Fruit fly (Drosophila melanogaster) whole organism, embryonic: ENCODE measurements around the gene CG31189.

ENCODE experiments used
- CG1024 ChIP-seq: fragments of 200-800 bp; sonication (Bioruptor generic); IDR thresholded peaks from 2 replicates; pipeline ENCODE4 v1.3.6; 2022; ENCODE audit warnings: missing biosample characterization, missing genetic modification characterization
- CG11504 ChIP-seq: fragments of 200-800 bp; sonication (Bioruptor generic); optimal IDR thresholded peaks from 3 replicates; lab custom pipeline; 2019; ENCODE audit warnings: missing biosample characterization, mild to moderate bottlenecking, missing genetic modification characterization, moderate library complexity
- CG12942 ChIP-seq: fragments of 200-800 bp; sonication (Bioruptor generic); optimal IDR thresholded peaks from 3 replicates; lab custom pipeline; 2016; ENCODE audit warnings: missing biosample characterization, missing genetic modification characterization
- CG13123 ChIP-seq: fragments of 200-800 bp; sonication (Bioruptor generic); optimal IDR thresholded peaks from 2 replicates; lab custom pipeline; 2016; ENCODE audit warnings: missing biosample characterization, missing genetic modification characterization
- CG14014 ChIP-seq: fragments of 200-800 bp; sonication (Bioruptor generic); IDR thresholded peaks from 2 replicates; pipeline ENCODE4 v1.3.6; 2022; ENCODE audit warnings: missing biosample characterization, missing genetic modification characterization
- CG14860 ChIP-seq: fragments of 200-800 bp; sonication (Bioruptor generic); IDR thresholded peaks from 3 replicates; pipeline ENCODE4 v1.3.6; 2022; ENCODE audit warnings: missing biosample characterization, missing genetic modification characterization; ENCODE audit not compliant: partially characterized antibody
- CG15011 ChIP-seq: fragments of 200-800 bp; sonication (Bioruptor generic); optimal IDR thresholded peaks from 3 replicates; lab custom pipeline; 2018; ENCODE audit warnings: missing biosample characterization, mild to moderate bottlenecking, missing genetic modification characterization
- CG15601 ChIP-seq: fragments of 200-800 bp; sonication (Bioruptor generic); optimal IDR thresholded peaks from 3 replicates; lab custom pipeline; 2019; ENCODE audit warnings: missing biosample characterization, mild to moderate bottlenecking, missing genetic modification characterization, moderate library complexity
- CG1602 ChIP-seq: fragments of 200-800 bp; sonication (Bioruptor generic); optimal IDR thresholded peaks from 3 replicates; lab custom pipeline; 2016; ENCODE audit warnings: missing biosample characterization, missing genetic modification characterization
- CG2889 ChIP-seq: fragments of 200-800 bp; sonication (Bioruptor generic); IDR thresholded peaks from 3 replicates; pipeline ENCODE4 v1.3.6; 2022; ENCODE audit warnings: missing biosample characterization, missing genetic modification characterization
- CG32767 ChIP-seq: fragments of 200-800 bp; sonication (Bioruptor generic); IDR thresholded peaks from 2 replicates; pipeline ENCODE4 v1.3.6; 2022; ENCODE audit warnings: missing biosample characterization, missing genetic modification characterization
- CG33557 ChIP-seq: fragments of 200-800 bp; sonication (Bioruptor generic); optimal IDR thresholded peaks from 2 replicates; lab custom pipeline; 2019; ENCODE audit warnings: missing biosample characterization, mild to moderate bottlenecking, missing genetic modification characterization, moderate library complexity
- CG4328 ChIP-seq: fragments of 200-800 bp; sonication (Bioruptor generic); optimal IDR thresholded peaks from 3 replicates; lab custom pipeline; 2017; ENCODE audit warnings: missing biosample characterization, missing genetic modification reagents, missing genetic modification characterization
- CG8388 ChIP-seq: fragments of 200-800 bp; sonication (Bioruptor generic); optimal IDR thresholded peaks from 2 replicates; lab custom pipeline; 2019; ENCODE audit warnings: missing biosample characterization, mild to moderate bottlenecking, missing genetic modification characterization, moderate library complexity
- CG8478 ChIP-seq: fragments of >200 bp; optimal IDR thresholded peaks from 2 replicates; lab custom pipeline; 2018
- Chrac-16 ChIP-seq: fragments of 200-800 bp; sonication (Bioruptor generic); optimal IDR thresholded peaks from 3 replicates; lab custom pipeline; 2016; ENCODE audit warnings: missing biosample characterization, missing genetic modification characterization
- Dek ChIP-seq: fragments of 200-800 bp; sonication (Bioruptor generic); optimal IDR thresholded peaks from 3 replicates; lab custom pipeline; 2019; ENCODE audit warnings: missing biosample characterization, mild to moderate bottlenecking, missing genetic modification characterization, moderate library complexity
- Dll ChIP-seq: fragments of 200-800 bp; sonication (Bioruptor generic); IDR thresholded peaks from 4 replicates; pipeline ENCODE4 v1.3.6; 2022; ENCODE audit warnings: missing biosample characterization, missing genetic modification characterization; ENCODE audit not compliant: partially characterized antibody
- GATAe ChIP-seq: fragments of 200-800 bp; sonication (Bioruptor generic); conservative IDR thresholded peaks from 2 replicates; pipeline ENCODE4 v1.3.6; 2022; ENCODE audit warnings: missing biosample characterization, missing genetic modification characterization
- Lim3 ChIP-seq: fragments of 200-800 bp; sonication (Bioruptor generic); IDR thresholded peaks from 2 replicates; pipeline ENCODE4 v1.3.6; 2022; ENCODE audit warnings: missing biosample characterization, missing genetic modification characterization
- MESR4 ChIP-seq: fragments of 200-800 bp; sonication (Bioruptor generic); optimal IDR thresholded peaks from 2 replicates; lab custom pipeline; 2018; ENCODE audit warnings: missing biosample characterization, mild to moderate bottlenecking, missing genetic modification characterization, moderate library complexity
- Nf-YA ChIP-seq: fragments of 200-800 bp; sonication (Bioruptor generic); IDR thresholded peaks from 2 replicates; pipeline ENCODE4 v1.3.6; 2022; ENCODE audit warnings: missing biosample characterization, missing genetic modification characterization
- Oaz ChIP-seq: fragments of 200-800 bp; sonication (Bioruptor generic); IDR thresholded peaks from 2 replicates; pipeline ENCODE4 v1.3.6; 2022; ENCODE audit warnings: missing biosample characterization, missing genetic modification characterization
- Oli ChIP-seq: fragments of 200-800 bp; sonication (Bioruptor generic); optimal IDR thresholded peaks from 2 replicates; lab custom pipeline; 2018; ENCODE audit warnings: missing biosample characterization, mild to moderate bottlenecking, missing genetic modification characterization, moderate library complexity
- Opbp ChIP-seq: fragments of 200-800 bp; sonication (Bioruptor generic); IDR thresholded peaks from 3 replicates; pipeline ENCODE4 v1.3.6; 2022; ENCODE audit warnings: missing biosample characterization, missing genetic modification characterization; ENCODE audit not compliant: partially characterized antibody
- Ssrp ChIP-seq: fragments of 200-800 bp; sonication (Bioruptor generic); optimal IDR thresholded peaks from 2 replicates; lab custom pipeline; 2018; ENCODE audit warnings: missing biosample characterization, mild to moderate bottlenecking, missing genetic modification characterization, moderate library complexity
- Stat92E ChIP-seq, 3 experiments: fragments of >200 bp in 2 of 3; fragments of 200-800 bp in 1 of 3; sonication (Bioruptor generic) in 1 of 3; optimal IDR thresholded peaks; 2 replicates each; lab custom pipeline; 2017 to 2019; ENCODE audit warnings: missing biosample characterization in 3 of 3, missing genetic modification characterization in 3 of 3, mild to moderate bottlenecking in 1 of 3, moderate library complexity in 1 of 3
- TFAM ChIP-seq: fragments of 200-800 bp; sonication (Bioruptor generic); optimal IDR thresholded peaks from 2 replicates; lab custom pipeline; 2017; ENCODE audit warnings: missing biosample characterization, missing genetic modification characterization, inconsistent platforms
- ash1 ChIP-seq: fragments of 200-800 bp; sonication (Bioruptor generic); optimal IDR thresholded peaks from 2 replicates; lab custom pipeline; 2018; ENCODE audit warnings: missing biosample characterization, mild to moderate bottlenecking, missing genetic modification characterization
- bbx ChIP-seq: fragments of 200-800 bp; sonication (Bioruptor generic); IDR thresholded peaks from 2 replicates; pipeline ENCODE4 v1.3.6; 2022; ENCODE audit warnings: missing biosample characterization, missing genetic modification characterization; ENCODE audit not compliant: partially characterized antibody
- bowl ChIP-seq: fragments of 200-800 bp; sonication (Bioruptor generic); IDR thresholded peaks from 2 replicates; pipeline ENCODE4 v1.3.6; 2022; ENCODE audit warnings: missing biosample characterization, missing genetic modification characterization
- chif ChIP-seq, 2 experiments: fragments of 200-800 bp; sonication (Bioruptor generic); optimal IDR thresholded peaks; 3 replicates each; lab custom pipeline; 2016; ENCODE audit warnings: missing biosample characterization in 2 of 2, missing genetic modification characterization in 2 of 2
- chn ChIP-seq: fragments of 200-800 bp; sonication (Bioruptor generic); optimal IDR thresholded peaks from 2 replicates; lab custom pipeline; 2016; ENCODE audit warnings: missing biosample characterization, missing genetic modification characterization
- croc ChIP-seq: fragments of 200-800 bp; sonication (Bioruptor generic); conservative IDR thresholded peaks from 3 replicates; pipeline ENCODE4 v1.3.6; 2022; ENCODE audit warnings: missing biosample characterization, missing genetic modification characterization
- crol ChIP-seq: fragments of 200-800 bp; sonication (Bioruptor generic); IDR thresholded peaks from 2 replicates; pipeline ENCODE4 v1.3.6; 2022; ENCODE audit warnings: missing biosample characterization, missing genetic modification characterization
- dm ChIP-seq: fragments of 200-800 bp; sonication (Bioruptor generic); optimal IDR thresholded peaks from 3 replicates; lab custom pipeline; 2016; ENCODE audit warnings: missing biosample characterization, missing genetic modification characterization
- dmrt11E ChIP-seq: fragments of 200-800 bp; sonication (Bioruptor generic); optimal IDR thresholded peaks from 3 replicates; lab custom pipeline; 2018; ENCODE audit warnings: missing biosample characterization, mild to moderate bottlenecking, missing genetic modification characterization, moderate library complexity
- dpn ChIP-seq, 2 experiments: fragments of 200-800 bp; sonication (Bioruptor generic); optimal IDR thresholded peaks; 3 replicates each; lab custom pipeline; 2016; ENCODE audit warnings: missing biosample characterization in 2 of 2, missing genetic modification characterization in 2 of 2
- ems ChIP-seq: fragments of 200-800 bp; sonication (Bioruptor generic); optimal IDR thresholded peaks from 3 replicates; lab custom pipeline; 2016; ENCODE audit warnings: missing biosample characterization, missing genetic modification characterization
- ind ChIP-seq: fragments of 200-800 bp; sonication (Bioruptor generic); optimal IDR thresholded peaks from 3 replicates; lab custom pipeline; 2016; ENCODE audit warnings: missing biosample characterization, missing genetic modification characterization
- kni ChIP-seq: fragments of 200-800 bp; sonication (Bioruptor generic); optimal IDR thresholded peaks from 3 replicates; lab custom pipeline; 2017; ENCODE audit warnings: mild to moderate bottlenecking, missing biosample characterization, missing genetic modification reagents, missing genetic modification characterization
- nau ChIP-seq: fragments of 200-800 bp; sonication (Bioruptor generic); optimal IDR thresholded peaks from 3 replicates; lab custom pipeline; 2017; ENCODE audit warnings: missing biosample characterization, mild to moderate bottlenecking, missing genetic modification characterization, missing genetic modification reagents
- pros ChIP-seq: fragments of 200-800 bp; sonication (Bioruptor generic); optimal IDR thresholded peaks from 3 replicates; lab custom pipeline; 2019; ENCODE audit warnings: missing biosample characterization, mild to moderate bottlenecking, missing genetic modification characterization, moderate library complexity
- ro ChIP-seq: fragments of 200-800 bp; sonication (Bioruptor generic); IDR thresholded peaks from 2 replicates; pipeline ENCODE4 v1.3.6; 2022; ENCODE audit warnings: missing biosample characterization, missing genetic modification characterization
- sima ChIP-seq: fragments of 200-800 bp; sonication (Bioruptor generic); optimal IDR thresholded peaks from 2 replicates; lab custom pipeline; 2016; ENCODE audit warnings: missing biosample characterization, missing genetic modification characterization
- ssp ChIP-seq: fragments of 200-800 bp; sonication (Bioruptor generic); IDR thresholded peaks from 2 replicates; pipeline ENCODE4 v1.3.6; 2022; ENCODE audit warnings: missing biosample characterization, missing genetic modification characterization
- tap ChIP-seq: fragments of 200-800 bp; optimal IDR thresholded peaks from 3 replicates; lab custom pipeline; 2019; ENCODE audit warnings: missing biosample characterization, mild to moderate bottlenecking, missing genetic modification characterization, moderate library complexity
- unpg ChIP-seq: fragments of 200-800 bp; sonication (Bioruptor generic); optimal IDR thresholded peaks from 3 replicates; lab custom pipeline; 2018; ENCODE audit warnings: missing biosample characterization, mild to moderate bottlenecking, missing genetic modification characterization, moderate library complexity
- yki ChIP-seq: fragments of >200 bp; optimal IDR thresholded peaks from 3 replicates; lab custom pipeline; 2018
- zfh1 ChIP-seq: fragments of 200-800 bp; sonication (Bioruptor generic); IDR thresholded peaks from 3 replicates; pipeline ENCODE4 v1.3.6; 2022; ENCODE audit warnings: missing biosample characterization, missing genetic modification characterization

CG31189 gene

dm6 chr3R:21064000-21064924 is 18.6 kb upstream of the CG31189 start, which contains the start of gene Cortactin (continued):
- TF ChIP-seq CG4328 (GFP tag; lab: Kevin White, UChicago), result no peak
- no peak for TF ChIP-seq CG2889 (GFP tag; lab: Robert Waterston, UW)
- no peak for TF ChIP-seq Nf-YA (GFP tag; lab: Robert Waterston, UW)
- TF ChIP-seq dpn (GFP tag; optimal IDR thresholded peaks at IDR 0.05; lab: Kevin White, UChicago), result peak in 1 of 2 experiments; percentile 1
- TF ChIP-seq ash1 (GFP tag; lab: Kevin White, UChicago), result no peak
- TF ChIP-seq Chrac-16 (GFP tag; lab: Kevin White, UChicago), result no peak
- peak; percentile 1 for TF ChIP-seq Dek (tag; lab: Kevin White, UChicago)
- no peak for TF ChIP-seq nau (GFP tag; lab: Kevin White, UChicago)
- TF ChIP-seq chif (GFP tag; optimal IDR thresholded peaks at IDR 0.05; lab: Kevin White, UChicago), result no peak
- TF ChIP-seq Stat92E (GFP tag; optimal IDR thresholded peaks at IDR 0.05; lab: Kevin White, UChicago), result no peak
- TF ChIP-seq yki, result no peak
- peak; percentile 92 for TF ChIP-seq Opbp (GFP tag; lab: Robert Waterston, UW)
- TF ChIP-seq unpg (GFP tag; lab: Kevin White, UChicago), result no peak
- TF ChIP-seq CG12942, result no peak
- TF ChIP-seq Dll (GFP tag; lab: Robert Waterston, UW), result peak; percentile 96
- no peak for TF ChIP-seq dm
- TF ChIP-seq sima (GFP tag; lab: Kevin White, UChicago), result no peak
- TF ChIP-seq MESR4 (GFP tag; lab: Kevin White, UChicago), result peak; percentile 90
- no peak for TF ChIP-seq CG14014 (GFP tag; lab: Robert Waterston, UW)
- no peak for TF ChIP-seq CG33557 (GFP tag; lab: Kevin White, UChicago)
- TF ChIP-seq zfh1 (GFP tag; lab: Robert Waterston, UW), result no peak
- no peak for TF ChIP-seq chn (GFP tag; lab: Kevin White, UChicago)
- TF ChIP-seq ro (GFP tag; lab: Robert Waterston, UW), result no peak
- TF ChIP-seq ssp (GFP tag; lab: Robert Waterston, UW), result no peak
- TF ChIP-seq ems (GFP tag; lab: Kevin White, UChicago), result no peak
- TF ChIP-seq CG15601, result no peak
- TF ChIP-seq CG14860 (GFP tag; lab: Robert Waterston, UW), result peak; percentile 86
- no peak for TF ChIP-seq pros (GFP tag; lab: Kevin White, UChicago)
- TF ChIP-seq TFAM (GFP tag; lab: Kevin White, UChicago), result no peak
- no peak for TF ChIP-seq tap (tag; lab: Kevin White, UChicago)
- no peak for TF ChIP-seq dmrt11E (tag; lab: Kevin White, UChicago)
- no peak for TF ChIP-seq CG1024
- no peak for TF ChIP-seq bowl (GFP tag; lab: Robert Waterston, UW)
- TF ChIP-seq croc (GFP tag; lab: Robert Waterston, UW), result no peak
- TF ChIP-seq CG15011 (GFP tag; lab: Kevin White, UChicago), result no peak
- no peak for TF ChIP-seq CG1602 (GFP tag; lab: Kevin White, UChicago)
- no peak for TF ChIP-seq CG11504 (tag; lab: Kevin White, UChicago)
- TF ChIP-seq kni (GFP tag; lab: Kevin White, UChicago), result peak; percentile 77
- peak; percentile 93 for TF ChIP-seq bbx (GFP tag; lab: Robert Waterston, UW)
- TF ChIP-seq Oaz (GFP tag; lab: Robert Waterston, UW), result no peak
- TF ChIP-seq GATAe (GFP tag; lab: Robert Waterston, UW), result 0 out of 2 replicates have a peak, but pooled peaks have one; percentile 11
- no peak for TF ChIP-seq Lim3
- no peak for TF ChIP-seq CG32767 (GFP tag; lab: Robert Waterston, UW)
- no peak for TF ChIP-seq ind (GFP tag; lab: Kevin White, UChicago)
- no peak for TF ChIP-seq CG8478 (lab: Kevin White, UChicago)
- TF ChIP-seq crol (GFP tag; lab: Robert Waterston, UW), result no peak
- TF ChIP-seq CG13123 (GFP tag; lab: Kevin White, UChicago), result no peak
- TF ChIP-seq Oli (tag; lab: Kevin White, UChicago), result no peak
- no peak for TF ChIP-seq Ssrp (tag; lab: Kevin White, UChicago)
- no peak for TF ChIP-seq CG8388 (GFP tag; lab: Kevin White, UChicago)
